Fruit fly (Drosophila melanogaster) whole organism, prepupa: Measurements from ENCODE around the gene wdb.

Source experiments
- Blimp-1 ChIP-seq: fragments of 200-800 bp; sonication (Bioruptor generic); optimal IDR thresholded peaks from 3 replicates; lab custom pipeline; 2017; ENCODE audit warnings: missing biosample characterization, missing genetic modification characterization, mild to moderate bottlenecking, moderate library complexity, missing genetic modification reagents
- CG10631 ChIP-seq: fragments of 200-800 bp; sonication (Bioruptor generic); optimal IDR thresholded peaks from 2 replicates; lab custom pipeline; 2016; ENCODE audit warnings: missing biosample characterization, missing genetic modification characterization
- CG10669 ChIP-seq: fragments of 200-800 bp; sonication (Bioruptor generic); optimal IDR thresholded peaks from 3 replicates; lab custom pipeline; 2018; ENCODE audit warnings: missing biosample characterization, mild to moderate bottlenecking, missing genetic modification characterization, moderate library complexity
- CG11294 ChIP-seq: fragments of 200-800 bp; sonication (Bioruptor generic); IDR thresholded peaks from 2 replicates; pipeline ENCODE4 v1.3.6; 2022; ENCODE audit warnings: missing biosample characterization, missing genetic modification characterization
- CG11762 ChIP-seq: fragments of 200-800 bp; sonication (Bioruptor generic); optimal IDR thresholded peaks from 3 replicates; lab custom pipeline; 2016; ENCODE audit warnings: missing biosample characterization, missing genetic modification characterization; ENCODE audit not compliant: insufficient read depth
- CG11902 ChIP-seq: fragments of 200-800 bp; sonication (Bioruptor generic); optimal IDR thresholded peaks from 3 replicates; lab custom pipeline; 2016; ENCODE audit warnings: missing biosample characterization, missing genetic modification characterization
- CG15336 ChIP-seq: fragments of 200-800 bp; sonication (Bioruptor generic); IDR thresholded peaks from 2 replicates; pipeline ENCODE4 v1.3.6; 2022; ENCODE audit warnings: missing biosample characterization, missing genetic modification characterization
- CG1621 ChIP-seq: fragments of 200-800 bp; sonication (Bioruptor generic); optimal IDR thresholded peaks from 3 replicates; lab custom pipeline; 2018; ENCODE audit warnings: missing biosample characterization, mild to moderate bottlenecking, missing genetic modification characterization
- CG16779 ChIP-seq: fragments of 200-800 bp; sonication (Bioruptor generic); optimal IDR thresholded peaks from 3 replicates; lab custom pipeline; 2017; ENCODE audit warnings: missing biosample characterization, mild to moderate bottlenecking, missing genetic modification characterization
- CG3032 ChIP-seq: fragments of 200-800 bp; optimal IDR thresholded peaks from 2 replicates; lab custom pipeline; 2019; ENCODE audit warnings: missing biosample characterization, mild to moderate bottlenecking, missing genetic modification characterization, moderate library complexity
- CG32006 ChIP-seq: fragments of 200-800 bp; sonication (Bioruptor generic); optimal IDR thresholded peaks from 3 replicates; lab custom pipeline; 2017; ENCODE audit warnings: missing biosample characterization, mild to moderate bottlenecking, missing genetic modification characterization
- CG3919 ChIP-seq: fragments of 200-800 bp; sonication (Bioruptor generic); optimal IDR thresholded peaks from 3 replicates; lab custom pipeline; 2016; ENCODE audit warnings: missing biosample characterization, missing genetic modification characterization
- CG4318 ChIP-seq: fragments of 200-800 bp; sonication (Bioruptor generic); optimal IDR thresholded peaks from 3 replicates; lab custom pipeline; 2017; ENCODE audit warnings: missing biosample characterization, mild to moderate bottlenecking, missing genetic modification characterization
- CG6163 ChIP-seq: fragments of 200-800 bp; sonication (Bioruptor generic); IDR thresholded peaks from 3 replicates; pipeline ENCODE4 v1.3.6; 2022; ENCODE audit warnings: missing biosample characterization, missing genetic modification characterization
- CG6276 ChIP-seq: fragments of 200-800 bp; sonication (Bioruptor generic); optimal IDR thresholded peaks from 2 replicates; lab custom pipeline; 2017; ENCODE audit warnings: missing biosample characterization, mild to moderate bottlenecking, missing genetic modification characterization
- CG6792 ChIP-seq: fragments of 200-800 bp; sonication (Bioruptor generic); optimal IDR thresholded peaks from 3 replicates; lab custom pipeline; 2016; ENCODE audit warnings: missing biosample characterization, missing genetic modification characterization
- CG6808 ChIP-seq: fragments of 200-800 bp; sonication (Bioruptor generic); optimal IDR thresholded peaks from 3 replicates; lab custom pipeline; 2017; ENCODE audit warnings: missing biosample characterization, missing genetic modification characterization, mild to moderate bottlenecking, moderate library complexity, missing genetic modification reagents
- CG7368 ChIP-seq: fragments of 200-800 bp; sonication (Bioruptor generic); optimal IDR thresholded peaks from 3 replicates; lab custom pipeline; 2016; ENCODE audit warnings: missing biosample characterization, missing genetic modification characterization
- CG8119 ChIP-seq: fragments of 200-800 bp; sonication (Bioruptor generic); IDR thresholded peaks from 3 replicates; pipeline ENCODE4 v1.3.6; 2022; ENCODE audit warnings: missing biosample characterization, missing genetic modification characterization
- CG8319 ChIP-seq: fragments of 200-800 bp; sonication (Bioruptor generic); optimal IDR thresholded peaks from 3 replicates; lab custom pipeline; 2016; ENCODE audit warnings: missing biosample characterization, missing genetic modification characterization
- CG8632 ChIP-seq: fragments of 200-800 bp; sonication (Bioruptor generic); optimal IDR thresholded peaks from 3 replicates; lab custom pipeline; 2016; ENCODE audit warnings: missing biosample characterization, missing genetic modification characterization
- CG9139 ChIP-seq: fragments of 200-800 bp; sonication (Bioruptor generic); optimal IDR thresholded peaks from 3 replicates; lab custom pipeline; 2017; ENCODE audit warnings: missing biosample characterization, mild to moderate bottlenecking, missing genetic modification characterization
- Eip75B ChIP-seq: fragments of 200-800 bp; sonication (Bioruptor generic); optimal IDR thresholded peaks from 3 replicates; lab custom pipeline; 2016; ENCODE audit warnings: missing biosample characterization, missing genetic modification characterization
- Ets21C ChIP-seq: fragments of 200-800 bp; sonication (Bioruptor generic); optimal IDR thresholded peaks from 3 replicates; lab custom pipeline; 2016; ENCODE audit warnings: missing biosample characterization, missing genetic modification characterization
- Ets96B ChIP-seq: fragments of 200-800 bp; optimal IDR thresholded peaks from 2 replicates; lab custom pipeline; 2019; ENCODE audit warnings: missing biosample characterization, mild to moderate bottlenecking, missing genetic modification characterization, moderate library complexity
- Hr38 ChIP-seq: sonication (Bioruptor generic); optimal IDR thresholded peaks from 2 replicates; lab custom pipeline; 2016; ENCODE audit warnings: missing biosample characterization, missing genetic modification characterization
- Hr39 ChIP-seq: fragments of 200-800 bp; sonication (Bioruptor generic); optimal IDR thresholded peaks from 2 replicates; lab custom pipeline; 2016; ENCODE audit warnings: missing biosample characterization, missing genetic modification characterization
- Hr4 ChIP-seq: fragments of 200-800 bp; sonication (Bioruptor generic); optimal IDR thresholded peaks from 3 replicates; lab custom pipeline; 2016; ENCODE audit warnings: missing biosample characterization, missing genetic modification characterization
- Lpt ChIP-seq: fragments of 200-800 bp; sonication (Bioruptor generic); optimal IDR thresholded peaks from 3 replicates; lab custom pipeline; 2016; ENCODE audit warnings: missing biosample characterization, missing genetic modification characterization
- Met ChIP-seq: fragments of 200-800 bp; sonication (Bioruptor generic); optimal IDR thresholded peaks from 3 replicates; lab custom pipeline; 2016; ENCODE audit warnings: missing biosample characterization, missing genetic modification characterization
- OdsH ChIP-seq: fragments of 200-800 bp; sonication (Bioruptor generic); optimal IDR thresholded peaks from 3 replicates; lab custom pipeline; 2016; ENCODE audit warnings: missing biosample characterization, missing genetic modification characterization
- Smox ChIP-seq: fragments of 200-800 bp; sonication (Bioruptor generic); optimal IDR thresholded peaks from 3 replicates; lab custom pipeline; 2016; ENCODE audit warnings: missing biosample characterization, missing genetic modification characterization
- Sox14 ChIP-seq: fragments of 200-800 bp; sonication (Bioruptor generic); optimal IDR thresholded peaks from 3 replicates; lab custom pipeline; 2016; ENCODE audit warnings: missing biosample characterization, missing genetic modification characterization
- Sox15 ChIP-seq: fragments of 200-800 bp; sonication (Bioruptor generic); optimal IDR thresholded peaks from 3 replicates; lab custom pipeline; 2016; ENCODE audit warnings: missing biosample characterization, missing genetic modification characterization
- achi ChIP-seq: fragments of 200-800 bp; sonication (Bioruptor generic); optimal IDR thresholded peaks from 3 replicates; lab custom pipeline; 2016; ENCODE audit warnings: missing biosample characterization, missing genetic modification characterization
- acj6 ChIP-seq: fragments of 200-800 bp; sonication (Bioruptor generic); optimal IDR thresholded peaks from 3 replicates; lab custom pipeline; 2016; ENCODE audit warnings: missing biosample characterization, missing genetic modification characterization
- cyc ChIP-seq: fragments of 200-800 bp; sonication (Bioruptor generic); optimal IDR thresholded peaks from 3 replicates; lab custom pipeline; 2016; ENCODE audit warnings: missing biosample characterization, missing genetic modification characterization
- dac ChIP-seq: fragments of 200-800 bp; sonication (Bioruptor generic); optimal IDR thresholded peaks from 2 replicates; lab custom pipeline; 2017; ENCODE audit warnings: missing biosample characterization, mild to moderate bottlenecking, missing genetic modification characterization
- eg ChIP-seq: fragments of 200-800 bp; sonication (Bioruptor generic); IDR thresholded peaks from 3 replicates; pipeline ENCODE4 v1.3.6; 2022; ENCODE audit warnings: missing biosample characterization, missing genetic modification characterization
- esn ChIP-seq: fragments of 200-800 bp; sonication (Bioruptor generic); optimal IDR thresholded peaks from 2 replicates; lab custom pipeline; 2016; ENCODE audit warnings: missing biosample characterization, mild to moderate bottlenecking, missing genetic modification characterization, moderate library complexity
- fd59A ChIP-seq: fragments of 200-800 bp; sonication (Bioruptor generic); optimal IDR thresholded peaks from 2 replicates; lab custom pipeline; 2017; ENCODE audit warnings: missing biosample characterization, mild to moderate bottlenecking, missing genetic modification characterization, missing genetic modification reagents
- fd85E ChIP-seq: fragments of 200-800 bp; sonication (Bioruptor generic); optimal IDR thresholded peaks from 3 replicates; lab custom pipeline; 2016; ENCODE audit warnings: missing biosample characterization, missing genetic modification characterization
- fkh ChIP-seq: fragments of 200-800 bp; sonication (Bioruptor generic); optimal IDR thresholded peaks from 3 replicates; lab custom pipeline; 2017; ENCODE audit warnings: missing biosample characterization, mild to moderate bottlenecking, missing genetic modification characterization, moderate library complexity
- lz ChIP-seq: fragments of 200-800 bp; sonication (Bioruptor generic); optimal IDR thresholded peaks from 3 replicates; lab custom pipeline; 2016; ENCODE audit warnings: missing biosample characterization, missing genetic modification characterization
- net ChIP-seq: fragments of 200-800 bp; sonication (Bioruptor generic); optimal IDR thresholded peaks from 3 replicates; lab custom pipeline; 2016; ENCODE audit warnings: missing biosample characterization, missing genetic modification characterization
- pdm3 ChIP-seq: fragments of 200-800 bp; sonication (Bioruptor generic); optimal IDR thresholded peaks from 3 replicates; lab custom pipeline; 2016; ENCODE audit warnings: missing biosample characterization, missing genetic modification characterization
- salr ChIP-seq, 2 experiments: fragments of 200-800 bp; sonication (Bioruptor generic); optimal IDR thresholded peaks; 3 replicates each; lab custom pipeline; 2016 to 2018; ENCODE audit warnings: missing biosample characterization in 2 of 2, missing genetic modification characterization in 2 of 2, mild to moderate bottlenecking in 1 of 2
- spab ChIP-seq: fragments of 200-800 bp; sonication (Bioruptor generic); optimal IDR thresholded peaks from 2 replicates; lab custom pipeline; 2017; ENCODE audit warnings: missing biosample characterization, mild to moderate bottlenecking, missing genetic modification characterization, missing genetic modification reagents
- ss ChIP-seq, 2 experiments: fragments of 200-800 bp; sonication (Bioruptor generic); optimal IDR thresholded peaks; 2 replicates in 1 of 2; 3 replicates in 1 of 2; lab custom pipeline; 2017 to 2018; ENCODE audit warnings: mild to moderate bottlenecking in 2 of 2, missing biosample characterization in 2 of 2, missing genetic modification characterization in 2 of 2, moderate library complexity in 1 of 2
- svp ChIP-seq: fragments of 200-800 bp; sonication (Bioruptor generic); peaks from one replicate; lab custom pipeline; 2016; ENCODE audit warnings: missing biosample characterization, missing genetic modification characterization
- topi ChIP-seq: fragments of 200-800 bp; sonication (Bioruptor generic); optimal IDR thresholded peaks from 3 replicates; lab custom pipeline; 2016; ENCODE audit warnings: missing biosample characterization, missing genetic modification characterization
- vri ChIP-seq: fragments of 200-800 bp; sonication (Bioruptor generic); optimal IDR thresholded peaks from 3 replicates; lab custom pipeline; 2016; ENCODE audit warnings: missing biosample characterization, mild to moderate bottlenecking, missing genetic modification characterization

The wdb gene

dm6 chr3R:27581263-27581868 lies 675 bp downstream of the wdb start:
- TF ChIP-seq Ets96B (tag; lab: Kevin White, UChicago) (peak; percentile 70), salr (GFP tag; optimal IDR thresholded peaks at IDR 0.05; lab: Kevin White, UChicago) (peak; percentile 23 to 62), CG1621 (tag; lab: Kevin White, UChicago) (peak; percentile 68), cyc (GFP tag; lab: Kevin White, UChicago) (peak; percentile 59), dac (GFP tag; lab: Kevin White, UChicago) (no peak), CG3919 (GFP tag; lab: Kevin White, UChicago) (peak; percentile 80), CG32006 (peak; percentile 71), fd85E (GFP tag; lab: Kevin White, UChicago) (peak; percentile 42), Sox15 (GFP tag; lab: Kevin White, UChicago) (peak; percentile 30), CG16779 (tag; lab: Kevin White, UChicago) (peak; percentile 91), fd59A (GFP tag; lab: Kevin White, UChicago) (no peak), CG4318 (GFP tag; lab: Kevin White, UChicago) (no peak), topi (peak; percentile 86), CG6276 (GFP tag; lab: Kevin White, UChicago) (peak; percentile 83), Sox14 (GFP tag; lab: Kevin White, UChicago) (peak; percentile 79), CG6808 (GFP tag; lab: Kevin White, UChicago) (peak; percentile 71), spab (GFP tag; lab: Kevin White, UChicago) (peak; percentile 52), Lpt (GFP tag; lab: Kevin White, UChicago) (peak; percentile 69), CG3032 (tag; lab: Kevin White, UChicago) (peak; percentile 55), CG9139 (GFP tag; lab: Kevin White, UChicago) (peak; percentile 64), CG6163 (GFP tag; lab: Robert Waterston, UW) (no peak), Hr4 (GFP tag; lab: Kevin White, UChicago) (peak; percentile 78), lz (GFP tag; lab: Kevin White, UChicago) (peak; percentile 67), fkh (GFP tag; lab: Kevin White, UChicago) (no peak), CG6792 (GFP tag; lab: Kevin White, UChicago) (peak; percentile 74), CG11902 (peak; percentile 30), pdm3 (peak; percentile 78), CG10631 (GFP tag; lab: Kevin White, UChicago) (peak; percentile 43), CG15336 (GFP tag; lab: Robert Waterston, UW) (no peak), Met (peak; percentile 84), ss (GFP tag; optimal IDR thresholded peaks at IDR 0.05; lab: Kevin White, UChicago) (peak; percentile 74 to 75), net (peak; percentile 87), esn (GFP tag; lab: Kevin White, UChicago) (peak; percentile 79), CG10669 (GFP tag; lab: Kevin White, UChicago) (peak; percentile 67), svp (GFP tag; lab: Kevin White, UChicago) (peak; percentile 85), Eip75B (GFP tag; lab: Kevin White, UChicago) (peak; percentile 86), Ets21C (GFP tag; lab: Kevin White, UChicago) (peak; percentile 14), Smox (GFP tag; lab: Kevin White, UChicago) (no peak), vri (GFP tag; lab: Kevin White, UChicago) (peak; percentile 83), Blimp-1 (GFP tag; lab: Kevin White, UChicago) (no peak), Hr38 (GFP tag; lab: Kevin White, UChicago) (no peak), Hr39 (GFP tag; lab: Kevin White, UChicago) (peak; percentile 59), CG8632 (GFP tag; lab: Kevin White, UChicago) (peak; percentile 69), CG8319 (GFP tag; lab: Kevin White, UChicago) (peak; percentile 45), OdsH (GFP tag; lab: Kevin White, UChicago) (peak; percentile 83), eg (GFP tag; lab: Robert Waterston, UW) (no peak), CG7368 (GFP tag; lab: Kevin White, UChicago) (peak; percentile 87), CG11294 (GFP tag; lab: Robert Waterston, UW) (no peak), acj6 (peak; percentile 72), CG8119 (GFP tag; lab: Robert Waterston, UW) (no peak), CG11762 (GFP tag; lab: Kevin White, UChicago) (peak; percentile 75), achi (GFP tag; lab: Kevin White, UChicago) (peak; percentile 84)
